Worm (Caenorhabditis elegans) whole organism, L3 larva: ENCODE results near the gene nhr-19.

Experiments used
- daf-12 ChIP-seq: fragments of 150-350 bp; optimal IDR thresholded peaks from 2 replicates; lab custom pipeline; 2014; ENCODE audit warnings: missing biosample characterization, missing genetic modification reagents, missing genetic modification characterization
- elt-1 ChIP-seq: fragments of 150-350 bp; optimal IDR thresholded peaks from 2 replicates; lab custom pipeline; 2014; ENCODE audit warnings: missing biosample characterization, missing genetic modification characterization
- eor-1 ChIP-seq, 2 experiments: fragments of 150-350 bp; optimal IDR thresholded peaks; 2 replicates each; lab custom pipeline; 2014 to 2018; ENCODE audit warnings: missing biosample characterization in 2 of 2, missing genetic modification characterization in 2 of 2
- jun-1 ChIP-seq: fragments of 150-350 bp; optimal IDR thresholded peaks from 2 replicates; lab custom pipeline; 2014; ENCODE audit warnings: missing biosample characterization, missing genetic modification reagents, missing genetic modification characterization
- nfya-1 ChIP-seq: sonication (generic microtip); optimal IDR thresholded peaks from 2 replicates; lab custom pipeline; 2017; ENCODE audit warnings: missing genetic modification characterization, mild to moderate bottlenecking, missing compliant biosample characterization, antibody characterized with exemption, moderate library complexity; ENCODE audit not compliant: insufficient read depth
- nhr-237 ChIP-seq: fragments of 150-350 bp; optimal IDR thresholded peaks from 2 replicates; lab custom pipeline; 2014; ENCODE audit warnings: missing biosample characterization, missing genetic modification characterization
- nhr-77 ChIP-seq: fragments of 150-350 bp; optimal IDR thresholded peaks from 2 replicates; lab custom pipeline; 2014; ENCODE audit warnings: missing biosample characterization, missing genetic modification characterization

DNA sequence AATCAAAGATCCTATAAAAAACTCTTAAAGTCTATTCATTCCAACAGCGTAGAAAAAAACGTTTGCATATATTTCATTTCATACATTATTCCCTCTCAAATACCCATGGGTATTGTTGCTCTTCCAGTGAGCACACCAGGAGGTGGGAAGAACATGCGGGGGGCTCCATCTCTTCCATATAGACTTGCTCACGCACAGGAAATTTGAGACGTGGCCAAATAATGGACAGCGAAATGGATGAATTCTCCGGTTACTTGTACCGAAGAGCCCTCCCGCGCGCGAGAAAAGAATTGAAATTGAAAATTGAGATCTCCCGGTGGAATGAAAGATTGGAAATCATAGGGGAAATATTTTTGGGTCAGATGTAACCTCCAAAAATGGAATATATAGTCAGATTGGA is 27.7 kb downstream of the nhr-19 start:
- TF ChIP-seq elt-1 (tag; lab: Kevin White, UChicago) = no peak
- no peak for TF ChIP-seq eor-1 (tag; optimal IDR thresholded peaks at IDR 0.05; lab: Kevin White, UChicago)
- no peak for TF ChIP-seq daf-12 (tag; lab: Kevin White, UChicago)
- TF ChIP-seq jun-1 (tag; lab: Kevin White, UChicago) = no peak
- no peak for TF ChIP-seq nhr-77 (tag; lab: Kevin White, UChicago)
- TF ChIP-seq nfya-1 (tag; lab: Kevin White, UChicago) = no peak
- TF ChIP-seq nhr-237 (tag; lab: Kevin White, UChicago) = no peak
